Fruit fly (Drosophila melanogaster): ENCODE data around the gene mRpL1.

dm6 chr3R:8326884-8327283, 25.6 kb downstream of the mRpL1 start:
- no peak for TF ChIP-seq Elba2 (GFP tag; optimal IDR thresholded peaks at IDR 0.05)
- TF ChIP-seq btn (GFP tag; optimal IDR thresholded peaks at IDR 0.05): no peak
- TF ChIP-seq tll (GFP tag; optimal IDR thresholded peaks at IDR 0.05): peak in 1 of 2 experiments; percentile 85
- no peak for TF ChIP-seq jing (GFP tag; optimal IDR thresholded peaks at IDR 0.05)
- TF ChIP-seq tin (GFP tag; optimal IDR thresholded peaks at IDR 0.05): no peak
- TF ChIP-seq Atf6 (GFP tag; IDR thresholded peaks at IDR 0.05): no peak
- no peak for TF ChIP-seq CG17568 (GFP tag; optimal IDR thresholded peaks at IDR 0.05)
- TF ChIP-seq ato (GFP tag; IDR thresholded peaks at IDR 0.05; ENCODE audit: partially characterized antibody): no peak
